Worm (Caenorhabditis elegans): ENCODE measurements around the gene apc-2.

DNA sequence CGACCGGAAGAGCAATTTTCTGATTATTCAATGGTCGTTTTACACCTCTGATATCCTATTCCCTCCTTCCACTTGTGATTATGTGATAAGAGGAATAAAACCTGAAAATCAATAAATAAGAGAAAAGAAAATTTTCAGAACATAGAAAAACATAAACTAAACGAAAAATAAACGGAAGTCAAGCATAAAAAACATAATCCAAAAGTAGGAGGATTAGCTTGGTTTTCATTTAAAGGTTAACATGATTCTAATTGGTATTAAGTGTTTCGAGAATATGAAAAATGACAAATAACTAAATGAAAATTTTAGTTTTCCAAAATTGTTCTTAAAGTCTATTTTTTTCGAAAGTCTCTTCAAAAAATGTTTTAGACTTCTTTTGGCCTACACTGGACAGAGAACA is 40.7 kb downstream of the apc-2 start, which contains the start of gene gei-8:
- TF ChIP-seq ama-1 (optimal IDR thresholded peaks at IDR 0.05) (no peak), unc-55 (GFP tag; optimal IDR thresholded peaks at IDR 0.05) (no peak), egl-27 (tag; optimal IDR thresholded peaks at IDR 0.05) (no peak), sma-3 (GFP tag; optimal IDR thresholded peaks at IDR 0.05) (no peak), aly-2 (tag; optimal IDR thresholded peaks at IDR 0.05) (no peak), nhr-25 (tag; optimal IDR thresholded peaks at IDR 0.05) (no peak), zag-1 (tag; optimal IDR thresholded peaks at IDR 0.05) (no peak), snpc-4 (tag; optimal IDR thresholded peaks at IDR 0.05) (no peak), nhr-237 (tag; optimal IDR thresholded peaks at IDR 0.05) (no peak), elt-3 (tag; optimal IDR thresholded peaks at IDR 0.05) (no peak), fos-1 (tag; optimal IDR thresholded peaks at IDR 0.05) (no peak)

Measured in whole organism, L2 larva.